Worm (Caenorhabditis elegans) whole organism, young adult: ENCODE data around the gene T04F3.1.

ENCODE experiments used
- ceh-58 ChIP-seq: fragments of 200-800 bp; sonication (Bioruptor generic); IDR thresholded peaks from 2 replicates; pipeline ENCODE4 v1.3.6; 2022; ENCODE audit warnings: missing genetic modification characterization, missing compliant biosample characterization
- egl-44 ChIP-seq: fragments of 200-800 bp; sonication (Bioruptor generic); IDR thresholded peaks from 2 replicates; pipeline ENCODE4 v1.3.6; 2022; ENCODE audit warnings: missing genetic modification reagents, missing genetic modification characterization, missing compliant biosample characterization

DNA sequence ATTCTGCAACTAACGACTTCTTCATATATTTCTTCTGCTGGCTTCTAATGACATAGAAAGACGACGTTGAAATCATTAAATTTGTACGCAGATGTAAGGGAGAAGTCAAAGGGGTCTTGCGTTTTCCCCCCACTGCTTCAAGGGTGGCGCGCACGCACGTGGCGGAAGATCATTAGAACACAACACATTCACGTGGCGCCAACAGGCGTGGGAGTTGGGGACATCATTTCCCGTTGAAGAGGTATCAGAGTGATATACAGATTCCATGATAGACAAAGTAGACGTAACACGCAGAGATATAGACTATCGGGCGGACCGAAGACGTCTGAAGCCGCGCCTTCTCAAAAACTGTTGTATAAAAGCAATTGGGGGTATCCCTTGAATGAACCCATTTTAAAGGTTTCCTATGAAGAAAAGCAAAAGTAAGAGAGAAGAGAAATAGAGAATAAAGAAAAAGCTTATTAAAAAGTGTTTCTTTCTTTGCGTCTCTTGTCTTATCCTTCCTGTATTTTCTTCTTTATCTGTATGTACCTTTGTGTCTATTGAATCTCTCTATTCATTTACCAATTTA, 59.5 kb downstream of the T04F3.1 start:
- TF ChIP-seq ceh-58 (GFP tag; lab: Robert Waterston, UW) (no peak), egl-44 (GFP tag; lab: Robert Waterston, UW) (peak; percentile 18; the same call in 1 of the 2 replicates)
